Fruit fly (Drosophila melanogaster): Measurements from ENCODE around the gene hng3.

Gene hng3

DNA sequence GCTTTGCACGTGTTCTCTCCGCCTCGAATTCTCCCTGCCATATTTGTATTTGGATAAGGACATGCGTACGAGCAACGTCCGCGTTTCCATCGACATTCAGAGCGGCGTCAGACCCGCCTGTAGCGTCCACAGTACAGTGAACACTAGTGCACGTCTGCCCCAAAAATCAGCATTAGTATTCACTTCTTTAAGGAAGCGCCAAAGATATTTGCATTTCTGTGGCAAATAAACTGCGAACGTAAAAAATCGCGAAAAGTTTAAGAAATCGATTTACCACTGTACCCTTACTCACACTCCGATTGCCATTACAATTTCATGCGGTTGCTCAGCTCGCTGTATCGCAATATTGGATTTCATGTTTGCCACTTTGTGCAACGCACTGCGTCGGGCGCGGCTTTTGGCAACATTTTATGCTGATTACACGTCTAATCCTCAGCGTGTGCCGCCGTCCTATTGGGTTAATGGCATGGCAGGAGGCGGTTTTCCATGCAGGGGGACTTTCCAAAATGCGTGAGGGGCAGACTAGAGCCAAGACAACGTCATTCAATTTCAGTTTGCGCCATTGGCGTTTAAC lies 47.5 kb upstream of the hng3 start (continued):
- TF ChIP-seq HHEX (GFP tag; optimal IDR thresholded peaks at IDR 0.05), result peak; percentile 85
- peak; percentile 89 for TF ChIP-seq CG1647 (GFP tag; optimal IDR thresholded peaks at IDR 0.05)
- TF ChIP-seq CG2199 (GFP tag; IDR thresholded peaks at IDR 0.05), result peak; percentile 94
- peak; percentile 77 for TF ChIP-seq CG13775 (GFP tag; optimal IDR thresholded peaks at IDR 0.05)
- peak; percentile 62 for TF ChIP-seq Deaf1 (tag; optimal IDR thresholded peaks at IDR 0.05)
- TF ChIP-seq CG13624 (GFP tag; optimal IDR thresholded peaks at IDR 0.05), result peak; percentile 82
- TF ChIP-seq GATAe (GFP tag; conservative IDR thresholded peaks at IDR 0.05), result no peak
- TF ChIP-seq usp (GFP tag; optimal IDR thresholded peaks at IDR 0.05), result no peak
- TF ChIP-seq fd3F (GFP tag; optimal IDR thresholded peaks at IDR 0.05), result peak; percentile 76
- peak; percentile 94 for TF ChIP-seq CG32772 (GFP tag; IDR thresholded peaks at IDR 0.05)
- TF ChIP-seq Rfx (GFP tag; IDR thresholded peaks at IDR 0.05), result peak; percentile 91
- TF ChIP-seq CG8089 (GFP tag; optimal IDR thresholded peaks at IDR 0.05), result peak; percentile 82
- peak; percentile 89 for TF ChIP-seq CG30403 (GFP tag; optimal IDR thresholded peaks at IDR 0.05)
- peak; percentile 96 for TF ChIP-seq vvl (GFP tag; IDR thresholded peaks at IDR 0.05)
- peak; percentile 81 for TF ChIP-seq CG7786 (GFP tag; optimal IDR thresholded peaks at IDR 0.05)
- peak; percentile 69 for TF ChIP-seq ro (GFP tag; IDR thresholded peaks at IDR 0.05)
- TF ChIP-seq odd (GFP tag; optimal IDR thresholded peaks at IDR 0.05), result peak; percentile 71
- TF ChIP-seq CG4854 (GFP tag; optimal IDR thresholded peaks at IDR 0.05), result peak; percentile 67
- TF ChIP-seq CG1792 (GFP tag; optimal IDR thresholded peaks at IDR 0.05), result peak; percentile 69
- peak; percentile 80 for TF ChIP-seq ssp (GFP tag; IDR thresholded peaks at IDR 0.05)
- peak; percentile 80 for TF ChIP-seq CG18619 (GFP tag; optimal IDR thresholded peaks at IDR 0.05)
- TF ChIP-seq CG12219 (GFP tag; optimal IDR thresholded peaks at IDR 0.05), result peak; percentile 89
- no peak for TF ChIP-seq unc-4 (GFP tag; IDR thresholded peaks at IDR 0.05; ENCODE audit: partially characterized antibody)
- peak; percentile 69 for TF ChIP-seq CG10267 (tag; optimal IDR thresholded peaks at IDR 0.05)
- peak; percentile 90 for TF ChIP-seq az2 (GFP tag; optimal IDR thresholded peaks at IDR 0.05)
- TF ChIP-seq aop (GFP tag; IDR thresholded peaks at IDR 0.05), result peak; percentile 80
- peak; percentile 67 for TF ChIP-seq mirr (GFP tag; optimal IDR thresholded peaks at IDR 0.05)
- peak; percentile 44 for TF ChIP-seq Sry-δ (GFP tag; optimal IDR thresholded peaks at IDR 0.05)
- TF ChIP-seq Atf6 (GFP tag; IDR thresholded peaks at IDR 0.05), result peak; percentile 88
- TF ChIP-seq emc (GFP tag; optimal IDR thresholded peaks at IDR 0.05), result peak; percentile 68
- TF ChIP-seq fd64A (GFP tag; optimal IDR thresholded peaks at IDR 0.05), result peak; percentile 80
- 0 out of 2 replicates have a peak, but pooled peaks have one; percentile 30 for TF ChIP-seq Doc2 (GFP tag; IDR thresholded peaks at IDR 0.05)
- no peak for TF ChIP-seq knrl (GFP tag; IDR thresholded peaks at IDR 0.05; ENCODE audit: partially characterized antibody)
- no peak for TF ChIP-seq zen2 (GFP tag; IDR thresholded peaks at IDR 0.05; ENCODE audit: partially characterized antibody)
- peak; percentile 87 for TF ChIP-seq CG12299 (tag; optimal IDR thresholded peaks at IDR 0.05)
- TF ChIP-seq gce (GFP tag; IDR thresholded peaks at IDR 0.05), result peak; percentile 88
- TF ChIP-seq grau (tag; optimal IDR thresholded peaks at IDR 0.05), result peak; percentile 97
- TF ChIP-seq cas (GFP tag; IDR thresholded peaks at IDR 0.05), result peak; percentile 67; the same call in 1 of the 2 replicates
- TF ChIP-seq CG7745 (tag; optimal IDR thresholded peaks at IDR 0.05), result no peak
- peak; percentile 69 for TF ChIP-seq Sox100B (GFP tag; optimal IDR thresholded peaks at IDR 0.05)
- peak; percentile 79 for TF ChIP-seq nerfin-1 (tag; optimal IDR thresholded peaks at IDR 0.05)
- TF ChIP-seq rib (GFP tag; IDR thresholded peaks at IDR 0.05), result peak; percentile 89
- TF ChIP-seq CG4820 (GFP tag; optimal IDR thresholded peaks at IDR 0.05), result peak; percentile 88
- peak; percentile 66 for TF ChIP-seq en (GFP tag; optimal IDR thresholded peaks at IDR 0.05)
- peak; percentile 83 for TF ChIP-seq CG4404 (GFP tag; IDR thresholded peaks at IDR 0.05)
- peak; percentile 67 for TF ChIP-seq Bteb2 (GFP tag; optimal IDR thresholded peaks at IDR 0.05)
- peak; percentile 91 for TF ChIP-seq CG6689 (GFP tag; IDR thresholded peaks at IDR 0.05)
- TF ChIP-seq CG11504 (tag; optimal IDR thresholded peaks at IDR 0.05), result peak; percentile 87
- peak; percentile 95 for TF ChIP-seq CG18599 (GFP tag; optimal IDR thresholded peaks at IDR 0.05)
- peak; percentile 82 for TF ChIP-seq btn (GFP tag; optimal IDR thresholded peaks at IDR 0.05)
- TF ChIP-seq CG6254 (GFP tag; optimal IDR thresholded peaks at IDR 0.05), result peak; percentile 19

Data from whole organism, embryonic.